Worm (Caenorhabditis elegans) whole organism, L4 larva: Measurements from ENCODE around the gene zmp-2.

Source experiments
- D1046.2 ChIP-seq: fragments of 200-800 bp; sonication (Bioruptor generic); IDR thresholded peaks from 2 replicates; pipeline ENCODE4 v1.3.6; 2022; ENCODE audit warnings: missing genetic modification characterization, missing compliant biosample characterization
- F10B5.3 ChIP-seq: sonication (generic microtip); optimal IDR thresholded peaks from 2 replicates; lab custom pipeline; 2016; ENCODE audit warnings: mild to moderate bottlenecking, missing genetic modification characterization, missing compliant biosample characterization
- F37D6.2 ChIP-seq: sonication (generic microtip); optimal IDR thresholded peaks from 2 replicates; lab custom pipeline; 2016; ENCODE audit warnings: mild to moderate bottlenecking, missing genetic modification characterization, missing compliant biosample characterization
- F49E8.2 ChIP-seq: sonication (generic microtip); optimal IDR thresholded peaks from 2 replicates; lab custom pipeline; 2016; ENCODE audit warnings: missing compliant biosample characterization, mild to moderate bottlenecking, missing genetic modification characterization, borderline replicate concordance
- T20F7.1 ChIP-seq: fragments of 200-800 bp; sonication (Bioruptor generic); optimal IDR thresholded peaks from 2 replicates; lab custom pipeline; 2018; ENCODE audit warnings: mild to moderate bottlenecking, missing genetic modification characterization, missing compliant biosample characterization
- Y5F2A.4 ChIP-seq: fragments of 200-800 bp; sonication (Bioruptor generic); optimal IDR thresholded peaks from 2 replicates; lab custom pipeline; 2018; ENCODE audit warnings: mild to moderate bottlenecking, missing genetic modification characterization, missing compliant biosample characterization
- Y75B8A.6 ChIP-seq: fragments of 200-800 bp; sonication (Bioruptor generic); IDR thresholded peaks from 2 replicates; pipeline ENCODE4 v1.3.6; 2022; ENCODE audit warnings: missing genetic modification reagents, missing genetic modification characterization, missing compliant biosample characterization
- ZK337.2 ChIP-seq: fragments of 200-800 bp; sonication (Bioruptor generic); IDR thresholded peaks from 2 replicates; pipeline ENCODE4 v1.3.6; 2022; ENCODE audit warnings: missing genetic modification reagents, missing genetic modification characterization, missing compliant biosample characterization
- aha-1 ChIP-seq: fragments of 150-350 bp; peaks from one replicate; lab custom pipeline; 2014; ENCODE audit warnings: missing biosample characterization, missing genetic modification characterization
- aly-2 ChIP-seq: sonication (generic microtip); optimal IDR thresholded peaks from 2 replicates; lab custom pipeline; 2018; ENCODE audit warnings: missing biosample characterization, missing genetic modification characterization
- ama-1 ChIP-seq: fragments of 150-350 bp; optimal IDR thresholded peaks from 2 replicates; lab custom pipeline; 2014; ENCODE audit warnings: inconsistent platforms, mixed read lengths
- arid-1 ChIP-seq: fragments of 200-800 bp; sonication (Bioruptor generic); conservative IDR thresholded peaks from 2 replicates; pipeline ENCODE4 v1.3.6; 2022; ENCODE audit warnings: missing genetic modification reagents, missing genetic modification characterization, missing compliant biosample characterization
- ceh-32 ChIP-seq: sonication (generic microtip); optimal IDR thresholded peaks from 2 replicates; lab custom pipeline; 2016; ENCODE audit warnings: mild to moderate bottlenecking, missing genetic modification characterization, missing compliant biosample characterization; ENCODE audit not compliant: poor library complexity
- ceh-62 ChIP-seq: sonication (generic microtip); optimal IDR thresholded peaks from 2 replicates; lab custom pipeline; 2017; ENCODE audit warnings: missing biosample characterization, missing genetic modification characterization
- ceh-82 ChIP-seq: sonication (generic microtip); optimal IDR thresholded peaks from 2 replicates; lab custom pipeline; 2017; ENCODE audit warnings: missing biosample characterization, missing genetic modification characterization
- ces-1 ChIP-seq: fragments of 150-350 bp; sonication (generic microtip); optimal IDR thresholded peaks from 4 replicates; lab custom pipeline; 2014; ENCODE audit warnings: missing biosample characterization, missing genetic modification reagents, missing genetic modification characterization
- cey-2 ChIP-seq: sonication (generic microtip); optimal IDR thresholded peaks from 3 replicates; lab custom pipeline; 2017; ENCODE audit warnings: missing genetic modification characterization, mild to moderate bottlenecking, missing compliant biosample characterization, antibody characterized with exemption, borderline replicate concordance; ENCODE audit not compliant: insufficient read depth
- daf-16 ChIP-seq, 3 experiments: sonication (generic microtip); optimal IDR thresholded peaks; 2 replicates each; lab custom pipeline; 2016 to 2017; ENCODE audit warnings: missing genetic modification characterization in 3 of 3, missing genetic modification reagents in 3 of 3, mild to moderate bottlenecking in 2 of 3, missing compliant biosample characterization in 2 of 3, missing biosample characterization in 1 of 3, moderate library complexity in 1 of 3
- daf-19 ChIP-seq: fragments of 200-800 bp; sonication (Bioruptor generic); conservative IDR thresholded peaks from 2 replicates; pipeline ENCODE4 v1.3.6; 2022; ENCODE audit warnings: missing genetic modification characterization, missing compliant biosample characterization
- dmd-6 ChIP-seq: fragments of 200-800 bp; sonication (Bioruptor generic); IDR thresholded peaks from 2 replicates; pipeline ENCODE4 v1.3.6; 2022; ENCODE audit warnings: missing genetic modification reagents, missing genetic modification characterization, missing compliant biosample characterization
- dmd-9 ChIP-seq: fragments of 200-800 bp; sonication (Bioruptor generic); IDR thresholded peaks from 2 replicates; pipeline ENCODE4 v1.3.6; 2022; ENCODE audit warnings: missing genetic modification reagents, missing genetic modification characterization, missing compliant biosample characterization
- dve-1 ChIP-seq: sonication (generic microtip); optimal IDR thresholded peaks from 2 replicates; lab custom pipeline; 2017; ENCODE audit warnings: antibody characterized with exemption, mild to moderate bottlenecking, missing genetic modification characterization, missing compliant biosample characterization; ENCODE audit not compliant: insufficient read depth
- egl-27 ChIP-seq: sonication (generic microtip); optimal IDR thresholded peaks from 3 replicates; lab custom pipeline; 2017; ENCODE audit warnings: missing biosample characterization, missing genetic modification reagents, missing genetic modification characterization
- fkh-10 ChIP-seq: fragments of 150-350 bp; optimal IDR thresholded peaks from 2 replicates; lab custom pipeline; 2014; ENCODE audit warnings: missing biosample characterization, missing genetic modification reagents, missing genetic modification characterization
- hlh-30 ChIP-seq: sonication (generic microtip); optimal IDR thresholded peaks from 2 replicates; lab custom pipeline; 2017; ENCODE audit warnings: antibody characterized with exemption, mild to moderate bottlenecking, missing genetic modification characterization, missing compliant biosample characterization; ENCODE audit not compliant: insufficient read depth
- jun-1 ChIP-seq: fragments of 150-350 bp; optimal IDR thresholded peaks from 2 replicates; lab custom pipeline; 2014; ENCODE audit warnings: missing biosample characterization, missing genetic modification reagents, missing genetic modification characterization
- lin-13 ChIP-seq: fragments of 150-350 bp; optimal IDR thresholded peaks from 2 replicates; lab custom pipeline; 2014; ENCODE audit warnings: missing biosample characterization, missing genetic modification reagents, missing genetic modification characterization
- madf-9 ChIP-seq: fragments of 200-800 bp; sonication (Bioruptor generic); conservative IDR thresholded peaks from 2 replicates; pipeline ENCODE4 v1.3.6; 2022; ENCODE audit warnings: missing genetic modification reagents, missing genetic modification characterization, missing compliant biosample characterization
- mep-1 ChIP-seq: fragments of 150-350 bp; sonication (generic microtip); optimal IDR thresholded peaks from 3 replicates; lab custom pipeline; 2014; ENCODE audit warnings: missing biosample characterization, missing genetic modification characterization
- mes-2 ChIP-seq: sonication (generic microtip); optimal IDR thresholded peaks from 2 replicates; lab custom pipeline; 2016; ENCODE audit warnings: missing genotype, mild to moderate bottlenecking, missing genetic modification characterization, missing compliant biosample characterization; ENCODE audit not compliant: poor library complexity, severe bottlenecking
- mxl-3 ChIP-seq: fragments of 200-800 bp; sonication (Bioruptor generic); optimal IDR thresholded peaks from 2 replicates; lab custom pipeline; 2018; ENCODE audit warnings: mild to moderate bottlenecking, missing genetic modification characterization, missing compliant biosample characterization
- nhr-102 ChIP-seq: sonication (generic microtip); optimal IDR thresholded peaks from 2 replicates; lab custom pipeline; 2016; ENCODE audit warnings: mild to moderate bottlenecking, missing genetic modification characterization, moderate library complexity, missing compliant biosample characterization
- nhr-25 ChIP-seq: sonication (generic microtip); optimal IDR thresholded peaks from 2 replicates; lab custom pipeline; 2017; ENCODE audit warnings: missing genetic modification characterization, mild to moderate bottlenecking, missing compliant biosample characterization, antibody characterized with exemption, moderate library complexity, borderline replicate concordance; ENCODE audit not compliant: insufficient read depth
- nhr-28 ChIP-seq: fragments of 150-350 bp; optimal IDR thresholded peaks from 2 replicates; lab custom pipeline; 2014; ENCODE audit warnings: missing biosample characterization, missing genetic modification characterization
- nhr-42 ChIP-seq: fragments of 200-800 bp; sonication (Bioruptor generic); IDR thresholded peaks from 2 replicates; pipeline ENCODE4 v1.3.6; 2022; ENCODE audit warnings: missing genetic modification characterization, missing compliant biosample characterization
- nhr-48 ChIP-seq: sonication (generic microtip); optimal IDR thresholded peaks from 2 replicates; lab custom pipeline; 2016; ENCODE audit warnings: mild to moderate bottlenecking, missing genetic modification characterization, missing compliant biosample characterization
- pha-4 ChIP-seq, 2 experiments: fragments of 150-350 bp in 1 of 2; fragments of 200-800 bp in 1 of 2; sonication (Bioruptor generic) in 1 of 2; IDR thresholded peaks in 1 of 2; optimal IDR thresholded peaks in 1 of 2; 2 replicates each; pipeline versions ENCODE4 v1.3.6 to Lab custom; 2014 to 2022; ENCODE audit warnings: missing genetic modification characterization in 2 of 2, missing genetic modification reagents in 2 of 2, missing biosample characterization in 1 of 2, missing compliant biosample characterization in 1 of 2
- pqm-1 ChIP-seq: sonication (generic microtip); optimal IDR thresholded peaks from 2 replicates; lab custom pipeline; 2017; ENCODE audit warnings: missing biosample characterization, missing genetic modification characterization
- sdz-12 ChIP-seq: fragments of 200-800 bp; sonication (Bioruptor generic); optimal IDR thresholded peaks from 2 replicates; lab custom pipeline; 2018; ENCODE audit warnings: mild to moderate bottlenecking, missing genetic modification characterization, missing compliant biosample characterization
- set-16 ChIP-seq: fragments of 200-800 bp; sonication (Bioruptor generic); IDR thresholded peaks from 2 replicates; pipeline ENCODE4 v1.3.6; 2022; ENCODE audit warnings: missing genetic modification reagents, missing genetic modification characterization, missing compliant biosample characterization
- unc-39 ChIP-seq: sonication (generic microtip); optimal IDR thresholded peaks from 2 replicates; lab custom pipeline; 2017; ENCODE audit warnings: missing biosample characterization, missing genetic modification characterization
- unc-62 ChIP-seq, 3 experiments: fragments of 150-350 bp in 1 of 3; sonication (generic microtip); optimal IDR thresholded peaks in 2 of 3; peaks in 1 of 3; 1 replicate in 1 of 3; 2 replicates in 2 of 3; lab custom pipeline; 2014 to 2017; ENCODE audit warnings: missing biosample characterization in 3 of 3, missing genetic modification characterization in 3 of 3, missing genetic modification reagents in 3 of 3, missing genotype in 1 of 3
- zfp-2 ChIP-seq: sonication (generic microtip); optimal IDR thresholded peaks from 2 replicates; lab custom pipeline; 2016; ENCODE audit warnings: mild to moderate bottlenecking, missing genetic modification characterization, missing compliant biosample characterization
- zip-2 ChIP-seq: fragments of 150-350 bp; optimal IDR thresholded peaks from 2 replicates; lab custom pipeline; 2014; ENCODE audit warnings: missing biosample characterization, missing genetic modification characterization
- ztf-7 ChIP-seq: fragments of 150-350 bp; optimal IDR thresholded peaks from 2 replicates; lab custom pipeline; 2014; ENCODE audit warnings: missing biosample characterization, missing genetic modification characterization

Gene zmp-2

DNA sequence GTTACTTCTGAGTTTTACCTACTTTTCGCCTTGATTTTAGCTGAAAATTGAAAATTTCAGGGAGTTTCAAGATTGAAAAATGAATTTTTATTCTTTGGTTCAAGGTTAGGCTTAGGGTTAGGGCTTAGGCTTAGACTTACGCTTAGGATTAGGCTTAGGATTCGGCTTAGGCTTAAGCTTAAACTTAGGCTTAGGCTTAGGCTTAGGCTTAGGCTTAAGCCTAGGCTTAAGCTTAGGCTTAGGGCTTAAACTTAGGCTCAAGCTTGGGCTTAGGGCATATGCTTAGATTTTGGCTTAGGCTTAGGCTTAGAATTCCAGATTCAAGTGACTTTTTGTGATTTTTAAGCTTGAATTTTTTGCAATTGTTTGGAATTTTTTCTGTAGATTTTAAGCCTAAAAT is 47.2 kb downstream of the zmp-2 start:
- no peak for TF ChIP-seq lin-13 (GFP tag; lab: Kevin White, UChicago)
- TF ChIP-seq nhr-48 (tag; lab: Kevin White, UChicago) = no peak
- TF ChIP-seq ceh-62 (tag; lab: Kevin White, UChicago) = no peak
- TF ChIP-seq jun-1 = no peak
- TF ChIP-seq unc-39 (tag; lab: Kevin White, UChicago) = no peak
- TF ChIP-seq ztf-7 (tag; lab: Kevin White, UChicago) = no peak
- TF ChIP-seq sdz-12 (GFP tag; lab: Kevin White, UChicago) = no peak
- no peak for TF ChIP-seq aly-2 (tag; lab: Kevin White, UChicago)
- no peak for TF ChIP-seq nhr-102 (tag; lab: Kevin White, UChicago)
- no peak for TF ChIP-seq zfp-2 (tag; lab: Kevin White, UChicago)
- TF ChIP-seq aha-1 (tag; lab: Kevin White, UChicago) = no peak
- no peak for TF ChIP-seq mep-1 (tag; lab: Kevin White, UChicago)
- no peak for TF ChIP-seq ceh-82 (tag; lab: Kevin White, UChicago)
- no peak for TF ChIP-seq ama-1 (lab: Kevin White, UChicago)
- TF ChIP-seq zip-2 (tag; lab: Kevin White, UChicago) = no peak

DNA sequence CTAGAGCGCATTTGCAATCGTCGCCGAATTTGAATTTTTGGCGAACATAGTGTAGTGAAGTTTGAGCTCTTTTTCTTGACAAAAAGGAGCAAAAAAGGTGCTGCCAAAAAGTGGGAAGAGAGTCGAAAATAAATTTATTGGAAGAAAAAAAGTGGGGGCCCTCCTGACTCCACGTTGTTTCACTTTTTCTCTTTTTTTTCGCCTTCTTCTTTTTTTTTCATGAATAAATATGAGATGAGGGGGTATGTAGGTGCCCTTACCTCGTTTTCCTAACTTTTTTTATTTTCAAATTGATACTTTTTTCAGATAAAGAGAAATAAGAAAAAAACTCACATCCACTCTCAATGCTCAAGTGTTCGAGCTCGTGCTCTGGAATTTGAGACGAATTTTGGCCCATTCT is 49.9 kb downstream of the zmp-2 start, which contains the start of the genes Y71H2AL.2, Y71H2AL.4 and pbo-1:
Gene Y71H2AL.2, plus strand, starts transcription at position 301 of the 400 bp plus-strand sequence.
Gene Y71H2AL.4, plus strand, starts transcription at position 345 of the 400 bp plus-strand sequence.
Gene pbo-1, minus strand, starts transcription at position 400 of the 400 bp plus-strand sequence.
- TF ChIP-seq Y5F2A.4 (GFP tag; lab: Kevin White, UChicago) = no peak
- no peak for TF ChIP-seq dve-1
- no peak for TF ChIP-seq madf-9
- TF ChIP-seq dmd-6 (GFP tag; lab: Robert Waterston, UW) = no peak
- no peak for TF ChIP-seq ZK337.2
- TF ChIP-seq fkh-10 (GFP tag; lab: Kevin White, UChicago) = no peak
- TF ChIP-seq D1046.2 (GFP tag; lab: Robert Waterston, UW) = no peak
- no peak for TF ChIP-seq set-16 (GFP tag; lab: Robert Waterston, UW)
- TF ChIP-seq mxl-3 = no peak
- TF ChIP-seq F49E8.2 (tag; lab: Kevin White, UChicago) = no peak
- TF ChIP-seq ceh-32 = no peak
- TF ChIP-seq mes-2 = no peak
- TF ChIP-seq egl-27 = no peak
- TF ChIP-seq F37D6.2 (tag; lab: Kevin White, UChicago) = no peak

DNA sequence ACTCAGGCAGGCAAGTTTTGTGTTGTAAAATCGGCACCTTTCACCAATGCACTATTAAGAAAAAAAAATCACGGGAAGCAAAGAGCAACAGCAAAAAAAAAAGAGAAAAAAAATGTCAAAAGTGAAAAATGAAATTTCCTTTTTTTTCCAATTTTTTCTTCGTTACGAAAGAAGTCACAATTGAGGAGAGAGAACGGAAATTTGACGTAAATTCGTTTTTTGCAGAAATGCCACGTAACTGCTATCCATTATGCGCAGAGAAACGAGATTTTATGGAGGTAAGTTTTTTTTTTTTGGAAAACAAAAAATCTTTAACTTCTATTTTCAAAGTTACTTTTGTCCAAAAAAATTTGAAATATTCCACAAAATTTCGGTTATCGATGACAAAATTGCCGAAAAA is 50.5 kb downstream of the zmp-2 start:
- peak; percentile 50 for TF ChIP-seq ces-1 (GFP tag; lab: Kevin White, UChicago)
- no peak for TF ChIP-seq dmd-9 (GFP tag; lab: Robert Waterston, UW)
- TF ChIP-seq cey-2 (tag; lab: Kevin White, UChicago) = no peak
- TF ChIP-seq nhr-102 (tag; lab: Kevin White, UChicago) = no peak
- peak; percentile 71 for TF ChIP-seq fkh-10 (GFP tag; lab: Kevin White, UChicago)
- no peak for TF ChIP-seq Y75B8A.6 (GFP tag; lab: Robert Waterston, UW)
- TF ChIP-seq pha-4 (GFP tag; IDR thresholded peaks at IDR 0.05; lab: Robert Waterston, UW) = no peak
- TF ChIP-seq pha-4 (tag; optimal IDR thresholded peaks at IDR 0.05; lab: Kevin White, UChicago) = no peak
- TF ChIP-seq nhr-42 (GFP tag; lab: Robert Waterston, UW) = no peak
- TF ChIP-seq arid-1 = no peak

DNA sequence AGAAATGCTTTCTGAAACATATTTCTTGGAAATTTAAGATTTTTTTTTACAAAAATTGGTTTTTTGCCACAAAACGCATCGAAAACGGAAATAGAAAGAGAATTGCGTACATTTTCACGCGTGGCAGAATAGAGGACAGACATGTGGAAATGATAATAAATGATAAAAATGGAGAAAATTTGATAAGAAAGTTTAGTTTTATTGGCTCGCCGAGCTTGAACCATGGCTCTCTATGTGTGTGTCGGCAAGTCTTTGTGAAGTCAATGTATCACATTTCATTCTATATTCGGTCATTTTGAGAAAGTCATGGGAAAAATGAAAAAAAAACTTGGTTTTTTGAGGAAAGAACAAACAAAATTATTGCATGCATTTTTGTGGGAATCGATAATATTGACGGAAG is 51.2 kb downstream of the zmp-2 start:
- TF ChIP-seq F10B5.3 (tag; lab: Kevin White, UChicago) (no peak), ceh-62 (tag; lab: Kevin White, UChicago) (no peak), daf-19 (GFP tag; lab: Robert Waterston, UW) (no peak), F37D6.2 (tag; lab: Kevin White, UChicago) (no peak), T20F7.1 (GFP tag; lab: Kevin White, UChicago) (no peak), dve-1 (peak; percentile 28), pqm-1 (tag; lab: Kevin White, UChicago) (peak; percentile 76), daf-16 (GFP tag; optimal IDR thresholded peaks at IDR 0.05; lab: Kevin White, UChicago) (no peak), daf-16 (tag; optimal IDR thresholded peaks at IDR 0.05; lab: Kevin White, UChicago) (peak; percentile 30), hlh-30 (tag; lab: Kevin White, UChicago) (peak; percentile 11), dmd-6 (GFP tag; lab: Robert Waterston, UW) (peak; percentile 46), nhr-25 (tag; lab: Kevin White, UChicago) (no peak), unc-62 (GFP tag; optimal IDR thresholded peaks at IDR 0.05 in 1 of 2; lab: Kevin White, UChicago) (peak in 1 of 2 experiments; percentile 27), unc-62 (tag; optimal IDR thresholded peaks at IDR 0.05; lab: Kevin White, UChicago) (no peak), nhr-28 (peak; percentile 45)
